Worm (Caenorhabditis elegans): ENCODE results near the gene C29E4.10.

C29E4.10 gene

ce11 chrIII:7977777-7978176, 40.1 kb downstream of the C29E4.10 start, which contains the start of gene C06G4.4:
Gene C06G4.4 (minus strand): TSS chrIII:7977812.
- TF ChIP-seq T22C8.4 (GFP tag; IDR thresholded peaks at IDR 0.05), result no peak
- TF ChIP-seq ztf-29 (GFP tag; IDR thresholded peaks at IDR 0.05), result no peak
- TF ChIP-seq cog-1 (tag; optimal IDR thresholded peaks at IDR 0.05), result no peak
- no peak for TF ChIP-seq klf-2 (GFP tag; conservative IDR thresholded peaks at IDR 0.05)
- no peak for TF ChIP-seq med-1 (GFP tag; optimal IDR thresholded peaks at IDR 0.05; ENCODE audit: insufficient read depth)
- no peak for TF ChIP-seq flt-1 (GFP tag; IDR thresholded peaks at IDR 0.05)
- no peak for TF ChIP-seq ref-1 (GFP tag; conservative IDR thresholded peaks at IDR 0.05)
- TF ChIP-seq tab-1 (GFP tag; IDR thresholded peaks at IDR 0.05), result no peak
- TF ChIP-seq ztf-23 (GFP tag; IDR thresholded peaks at IDR 0.05), result no peak

ce11 chrIII:7978289-7978688, 40.6 kb downstream of the C29E4.10 start:
- TF ChIP-seq klf-2 (GFP tag; conservative IDR thresholded peaks at IDR 0.05) (no peak), ztf-29 (GFP tag; IDR thresholded peaks at IDR 0.05) (no peak), ref-1 (GFP tag; conservative IDR thresholded peaks at IDR 0.05) (no peak), ztf-23 (GFP tag; IDR thresholded peaks at IDR 0.05) (no peak), tab-1 (GFP tag; IDR thresholded peaks at IDR 0.05) (no peak), cog-1 (tag; optimal IDR thresholded peaks at IDR 0.05) (no peak), flt-1 (GFP tag; IDR thresholded peaks at IDR 0.05) (no peak)

DNA sequence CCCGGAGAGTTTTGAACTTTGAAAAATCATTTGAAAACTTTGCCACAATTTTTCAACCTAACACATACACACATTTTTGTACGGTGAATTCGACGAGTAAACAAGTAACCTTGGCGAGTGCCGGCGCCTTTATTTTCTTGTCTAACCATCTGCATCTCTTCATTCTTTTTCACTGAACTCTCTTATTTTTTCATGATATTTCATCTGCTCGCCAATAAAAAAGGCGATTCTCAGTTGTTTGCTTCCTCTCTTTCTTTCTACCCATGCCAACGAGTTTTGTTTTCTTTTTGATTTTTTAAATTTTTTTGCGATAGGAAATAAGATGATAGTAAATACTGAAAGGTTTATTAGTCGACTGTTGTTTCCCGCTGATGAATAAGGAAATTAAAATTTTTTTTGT, 41.1 kb downstream of the C29E4.10 start:
- TF ChIP-seq tab-1 (GFP tag; IDR thresholded peaks at IDR 0.05) (no peak), T22C8.4 (GFP tag; IDR thresholded peaks at IDR 0.05) (no peak), cog-1 (tag; optimal IDR thresholded peaks at IDR 0.05) (no peak), med-1 (GFP tag; optimal IDR thresholded peaks at IDR 0.05; ENCODE audit: insufficient read depth) (no peak), klf-2 (GFP tag; conservative IDR thresholded peaks at IDR 0.05) (no peak)

- no peak for TF ChIP-seq ref-1 (GFP tag; conservative IDR thresholded peaks at IDR 0.05)
Observed at ce11 chrIII:7979659-7980058, 42.0 kb downstream of the C29E4.10 start, which contains the start of gene clp-1. Gene clp-1 (plus strand): TSS chrIII:7979959.

- TF ChIP-seq ztf-29 (GFP tag; IDR thresholded peaks at IDR 0.05), result no peak
- TF ChIP-seq flt-1 (GFP tag; IDR thresholded peaks at IDR 0.05), result no peak
- no peak for TF ChIP-seq med-1 (GFP tag; optimal IDR thresholded peaks at IDR 0.05; ENCODE audit: insufficient read depth)
- no peak for TF ChIP-seq ref-1 (GFP tag; conservative IDR thresholded peaks at IDR 0.05)
- TF ChIP-seq cog-1 (tag; optimal IDR thresholded peaks at IDR 0.05), result no peak
- no peak for TF ChIP-seq klf-2 (GFP tag; conservative IDR thresholded peaks at IDR 0.05)
- no peak for TF ChIP-seq T22C8.4 (GFP tag; IDR thresholded peaks at IDR 0.05)
- no peak for TF ChIP-seq ztf-23 (GFP tag; IDR thresholded peaks at IDR 0.05)
- no peak for TF ChIP-seq tab-1 (GFP tag; IDR thresholded peaks at IDR 0.05)
Observed at ce11 chrIII:7981233-7981632, 43.6 kb downstream of the C29E4.10 start.

ce11 chrIII:7981938-7982337, 44.3 kb downstream of the C29E4.10 start:
- TF ChIP-seq ztf-23 (GFP tag; IDR thresholded peaks at IDR 0.05), result no peak

DNA sequence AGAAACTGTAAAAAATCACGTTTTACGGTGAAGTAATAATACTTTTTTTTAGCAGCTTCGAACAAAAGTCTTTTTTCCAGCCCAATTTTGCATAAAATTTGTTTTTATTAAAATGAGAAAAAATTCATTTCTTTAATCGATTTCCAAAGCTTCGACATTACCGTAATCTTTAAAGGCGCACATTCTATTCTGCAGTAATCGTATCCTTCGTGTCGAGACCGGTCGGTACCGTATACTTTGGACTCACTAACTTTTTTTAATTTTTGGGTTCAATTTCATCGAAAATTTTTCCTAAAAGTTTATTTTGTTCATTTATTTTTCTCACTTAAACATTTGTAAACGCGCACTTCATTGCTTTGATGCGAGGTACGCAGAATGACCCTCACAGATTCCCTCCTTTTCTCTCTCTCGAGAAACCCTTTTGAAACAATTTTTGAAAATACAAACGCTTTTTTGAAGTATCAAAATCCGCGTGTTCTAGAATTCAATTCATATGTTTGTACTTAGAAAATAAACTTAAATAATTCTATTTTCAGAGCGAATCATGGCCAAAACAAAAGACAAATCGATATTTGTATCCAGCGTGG, 49.0 kb downstream of the C29E4.10 start, which contains the start of gene hrpk-2:
Gene hrpk-2 (plus strand): TSS at position 537 of the 587 bp plus-strand sequence.
- TF ChIP-seq klf-2 (GFP tag; conservative IDR thresholded peaks at IDR 0.05) (no peak), flt-1 (GFP tag; IDR thresholded peaks at IDR 0.05) (no peak), cog-1 (tag; optimal IDR thresholded peaks at IDR 0.05) (no peak), med-1 (GFP tag; optimal IDR thresholded peaks at IDR 0.05; ENCODE audit: insufficient read depth) (no peak), ztf-29 (GFP tag; IDR thresholded peaks at IDR 0.05) (no peak), ztf-23 (GFP tag; IDR thresholded peaks at IDR 0.05) (no peak), ref-1 (GFP tag; conservative IDR thresholded peaks at IDR 0.05) (no peak), T22C8.4 (GFP tag; IDR thresholded peaks at IDR 0.05) (no peak), tab-1 (GFP tag; IDR thresholded peaks at IDR 0.05) (no peak)
